Fruit fly (Drosophila melanogaster) whole organism, embryonic: Measurements from ENCODE around the gene TkR86C.
A peak's percentile ranks its signal among the peaks of the same experiment; 100 is the strongest.

ENCODE experiments used
- Atf-2 ChIP-seq: fragments of 200-800 bp; sonication (Bioruptor generic); optimal IDR thresholded peaks from 2 replicates; lab custom pipeline; 2016; ENCODE audit warnings: missing biosample characterization, missing genetic modification characterization
- Awh ChIP-seq: fragments of 200-800 bp; sonication (Bioruptor generic); IDR thresholded peaks from 2 replicates; pipeline ENCODE4, ENCODE4 v1.3.6; 2022; ENCODE audit warnings: missing biosample characterization, missing genetic modification characterization
- BEAF-32 ChIP-seq: fragments of 200-800 bp; sonication (Bioruptor generic); optimal IDR thresholded peaks from 3 replicates; lab custom pipeline; 2017; ENCODE audit warnings: missing biosample characterization, missing genetic modification characterization, mild to moderate bottlenecking, moderate library complexity, missing genetic modification reagents
- Blimp-1 ChIP-seq: fragments of 200-800 bp; sonication (Bioruptor generic); optimal IDR thresholded peaks from 3 replicates; lab custom pipeline; 2018; ENCODE audit warnings: missing biosample characterization, missing genetic modification characterization, mild to moderate bottlenecking, moderate library complexity, missing genetic modification reagents
- Bteb2 ChIP-seq: fragments of 200-800 bp; sonication (Bioruptor generic); optimal IDR thresholded peaks from 2 replicates; lab custom pipeline; 2016; ENCODE audit warnings: missing biosample characterization, missing genetic modification characterization
- C15 ChIP-seq: fragments of 200-800 bp; sonication (Bioruptor generic); IDR thresholded peaks from 3 replicates; pipeline ENCODE4 v1.3.6; 2022; ENCODE audit warnings: missing biosample characterization, missing genetic modification characterization
- CG10431 ChIP-seq: fragments of 200-800 bp; sonication (Bioruptor generic); optimal IDR thresholded peaks from 3 replicates; lab custom pipeline; 2018; ENCODE audit warnings: missing biosample characterization, mild to moderate bottlenecking, missing genetic modification characterization
- CG10543 ChIP-seq: fragments of 200-800 bp; sonication (Bioruptor generic); optimal IDR thresholded peaks from 3 replicates; lab custom pipeline; 2017; ENCODE audit warnings: missing biosample characterization, mild to moderate bottlenecking, missing genetic modification characterization, moderate library complexity
- CG10979 ChIP-seq: fragments of 200-800 bp; sonication (Bioruptor generic); optimal IDR thresholded peaks from 2 replicates; lab custom pipeline; 2018; ENCODE audit warnings: missing biosample characterization, mild to moderate bottlenecking, missing genetic modification characterization, moderate library complexity
- CG11560 ChIP-seq: fragments of 200-800 bp; sonication (Bioruptor generic); IDR thresholded peaks from 3 replicates; pipeline ENCODE4 v1.3.6; 2022; ENCODE audit warnings: missing biosample characterization, missing genetic modification characterization
- CG11695 ChIP-seq: fragments of 200-800 bp; sonication (Bioruptor generic); IDR thresholded peaks from 3 replicates; pipeline ENCODE4 v1.3.6; 2022; ENCODE audit warnings: missing biosample characterization, missing genetic modification characterization
- CG11696 ChIP-seq: fragments of 200-800 bp; sonication (Bioruptor generic); IDR thresholded peaks from 2 replicates; pipeline ENCODE4 v1.3.6; 2022; ENCODE audit warnings: missing biosample characterization, missing genetic modification characterization
- CG13287 ChIP-seq: fragments of 200-800 bp; sonication (Bioruptor generic); IDR thresholded peaks from 2 replicates; pipeline ENCODE4 v1.3.6; 2022; ENCODE audit warnings: missing biosample characterization, missing genetic modification characterization; ENCODE audit not compliant: partially characterized antibody
- CG14050 ChIP-seq: fragments of 200-800 bp; sonication (Bioruptor generic); IDR thresholded peaks from 3 replicates; pipeline ENCODE4 v1.3.6; 2022; ENCODE audit warnings: missing biosample characterization, missing genetic modification characterization
- CG1647 ChIP-seq: fragments of 200-800 bp; sonication (Bioruptor generic); optimal IDR thresholded peaks from 3 replicates; lab custom pipeline; 2016; ENCODE audit warnings: missing biosample characterization, missing genetic modification characterization
- CG1792 ChIP-seq: fragments of 200-800 bp; sonication (Bioruptor generic); optimal IDR thresholded peaks from 2 replicates; lab custom pipeline; 2016; ENCODE audit warnings: missing biosample characterization, missing genetic modification characterization
- CG18262 ChIP-seq: fragments of 200-800 bp; optimal IDR thresholded peaks from 3 replicates; lab custom pipeline; 2019; ENCODE audit warnings: missing biosample characterization, mild to moderate bottlenecking, missing genetic modification characterization, moderate library complexity
- CG31388 ChIP-seq: fragments of 200-800 bp; sonication (Bioruptor generic); optimal IDR thresholded peaks from 2 replicates; lab custom pipeline; 2016; ENCODE audit warnings: missing biosample characterization, missing genetic modification characterization
- CG4282 ChIP-seq: fragments of 200-800 bp; sonication (Bioruptor generic); optimal IDR thresholded peaks from 2 replicates; lab custom pipeline; 2016; ENCODE audit warnings: missing biosample characterization, missing genetic modification characterization
- CG7928 ChIP-seq: fragments of 200-800 bp; sonication (Bioruptor generic); optimal IDR thresholded peaks from 2 replicates; lab custom pipeline; 2017; ENCODE audit warnings: missing biosample characterization, mild to moderate bottlenecking, missing genetic modification characterization
- CG7987 ChIP-seq: fragments of 200-800 bp; sonication (Bioruptor generic); optimal IDR thresholded peaks from 2 replicates; lab custom pipeline; 2018; ENCODE audit warnings: missing biosample characterization, mild to moderate bottlenecking, missing genetic modification characterization, moderate library complexity
- CoRest ChIP-seq: fragments of 200-800 bp; sonication (Bioruptor generic); optimal IDR thresholded peaks from 3 replicates; lab custom pipeline; 2018; ENCODE audit warnings: missing biosample characterization, mild to moderate bottlenecking, missing genetic modification characterization, moderate library complexity
- Dbx ChIP-seq: fragments of 200-800 bp; sonication (Bioruptor generic); IDR thresholded peaks from 3 replicates; pipeline ENCODE4 v1.3.6; 2022; ENCODE audit warnings: missing biosample characterization, missing genetic modification characterization
- Hand ChIP-seq: fragments of 200-800 bp; sonication (Bioruptor generic); optimal IDR thresholded peaks from 2 replicates; lab custom pipeline; 2017; ENCODE audit warnings: mild to moderate bottlenecking, missing biosample characterization, missing genetic modification reagents, missing genetic modification characterization
- HmgZ ChIP-seq: fragments of 200-800 bp; sonication (Bioruptor generic); optimal IDR thresholded peaks from 2 replicates; lab custom pipeline; 2018; ENCODE audit warnings: missing biosample characterization, mild to moderate bottlenecking, missing genetic modification characterization
- Jarid2 ChIP-seq: fragments of 200-800 bp; sonication (Bioruptor generic); optimal IDR thresholded peaks from 3 replicates; lab custom pipeline; 2017; ENCODE audit warnings: mild to moderate bottlenecking, missing biosample characterization, missing genetic modification reagents, missing genetic modification characterization
- Kr ChIP-seq: fragments of 200-800 bp; sonication (Bioruptor generic); optimal IDR thresholded peaks from 2 replicates; lab custom pipeline; 2017; ENCODE audit warnings: missing biosample characterization, mild to moderate bottlenecking, missing genetic modification characterization
- Lim3 ChIP-seq: fragments of 200-800 bp; sonication (Bioruptor generic); IDR thresholded peaks from 2 replicates; pipeline ENCODE4 v1.3.6; 2022; ENCODE audit warnings: missing biosample characterization, missing genetic modification characterization
- MBD-R2 ChIP-seq: fragments of 200-800 bp; sonication (Bioruptor generic); IDR thresholded peaks from 2 replicates; pipeline ENCODE4 v1.3.6; 2022; ENCODE audit warnings: missing biosample characterization, missing genetic modification characterization
- NK7.1 ChIP-seq: fragments of 200-800 bp; sonication (Bioruptor generic); optimal IDR thresholded peaks from 3 replicates; lab custom pipeline; 2016; ENCODE audit warnings: missing biosample characterization, missing genetic modification characterization
- Oli ChIP-seq: fragments of 200-800 bp; sonication (Bioruptor generic); optimal IDR thresholded peaks from 2 replicates; lab custom pipeline; 2018; ENCODE audit warnings: missing biosample characterization, mild to moderate bottlenecking, missing genetic modification characterization, moderate library complexity
- PHDP ChIP-seq: fragments of 200-800 bp; sonication (Bioruptor generic); optimal IDR thresholded peaks from 3 replicates; lab custom pipeline; 2018; ENCODE audit warnings: missing biosample characterization, mild to moderate bottlenecking, missing genetic modification characterization, moderate library complexity
- Poxn ChIP-seq: fragments of 200-800 bp; sonication (Bioruptor generic); IDR thresholded peaks from 2 replicates; pipeline ENCODE4 v1.3.6; 2022; ENCODE audit warnings: missing biosample characterization, missing genetic modification characterization
- Rfx ChIP-seq: fragments of 200-800 bp; sonication (Bioruptor generic); IDR thresholded peaks from 2 replicates; pipeline ENCODE4 v1.3.6; 2022; ENCODE audit warnings: missing biosample characterization, missing genetic modification characterization
- Tbp ChIP-seq: fragments of >200 bp; optimal IDR thresholded peaks from 2 replicates; lab custom pipeline; 2018; ENCODE audit warnings: missing biosample characterization, missing genetic modification characterization
- Trl ChIP-seq, 3 experiments: fragments of >200 bp in 2 of 3; fragments of 200-800 bp in 1 of 3; sonication (Bioruptor generic) in 1 of 3; optimal IDR thresholded peaks; 2 replicates in 1 of 3; 3 replicates in 2 of 3; lab custom pipeline; 2016 to 2017; ENCODE audit warnings: missing biosample characterization in 1 of 3, missing genetic modification characterization in 1 of 3
- ab ChIP-seq: fragments of 200-800 bp; sonication (Bioruptor generic); optimal IDR thresholded peaks from 2 replicates; lab custom pipeline; 2016; ENCODE audit warnings: missing biosample characterization, missing genetic modification characterization
- bowl ChIP-seq: fragments of 200-800 bp; sonication (Bioruptor generic); IDR thresholded peaks from 2 replicates; pipeline ENCODE4 v1.3.6; 2022; ENCODE audit warnings: missing biosample characterization, missing genetic modification characterization
- cas ChIP-seq: fragments of 200-800 bp; sonication (Bioruptor generic); IDR thresholded peaks from 2 replicates; pipeline ENCODE4 v1.3.6; 2022; ENCODE audit warnings: missing biosample characterization, missing genetic modification characterization
- cg ChIP-seq: fragments of 200-800 bp; sonication (Bioruptor generic); optimal IDR thresholded peaks from 3 replicates; lab custom pipeline; 2019; ENCODE audit warnings: missing biosample characterization, mild to moderate bottlenecking, missing genetic modification characterization, moderate library complexity
- emc ChIP-seq: fragments of 200-800 bp; sonication (Bioruptor generic); optimal IDR thresholded peaks from 2 replicates; lab custom pipeline; 2016; ENCODE audit warnings: missing biosample characterization, missing genetic modification characterization
- en ChIP-seq: fragments of 200-800 bp; sonication (Bioruptor generic); optimal IDR thresholded peaks from 2 replicates; lab custom pipeline; 2016; ENCODE audit warnings: missing biosample characterization, missing genetic modification characterization
- fd3F ChIP-seq: fragments of 200-800 bp; sonication (Bioruptor generic); optimal IDR thresholded peaks from 2 replicates; lab custom pipeline; 2018; ENCODE audit warnings: missing biosample characterization, mild to moderate bottlenecking, missing genetic modification characterization, moderate library complexity
- fd96Cb ChIP-seq: fragments of 200-800 bp; sonication (Bioruptor generic); optimal IDR thresholded peaks from 2 replicates; lab custom pipeline; 2018; ENCODE audit warnings: missing biosample characterization, mild to moderate bottlenecking, missing genetic modification characterization, moderate library complexity
- gcm2 ChIP-seq: fragments of 200-800 bp; sonication (Bioruptor generic); optimal IDR thresholded peaks from 2 replicates; lab custom pipeline; 2016; ENCODE audit warnings: missing biosample characterization, missing genetic modification characterization
- grau ChIP-seq: fragments of 200-800 bp; optimal IDR thresholded peaks from 3 replicates; lab custom pipeline; 2019; ENCODE audit warnings: missing biosample characterization, mild to moderate bottlenecking, missing genetic modification characterization, moderate library complexity
- kah ChIP-seq: fragments of 200-800 bp; sonication (Bioruptor generic); optimal IDR thresholded peaks from 2 replicates; lab custom pipeline; 2018; ENCODE audit warnings: missing biosample characterization, mild to moderate bottlenecking, missing genetic modification characterization
- org-1 ChIP-seq: fragments of 200-800 bp; sonication (Bioruptor generic); optimal IDR thresholded peaks from 2 replicates; lab custom pipeline; 2017; ENCODE audit warnings: missing biosample characterization, missing genetic modification characterization
- tgo ChIP-seq: fragments of 200-800 bp; sonication (Bioruptor generic); IDR thresholded peaks from 3 replicates; pipeline ENCODE4 v1.3.6; 2022; ENCODE audit warnings: missing biosample characterization, missing genetic modification characterization
- trem ChIP-seq: fragments of 200-800 bp; optimal IDR thresholded peaks from 3 replicates; lab custom pipeline; 2019; ENCODE audit warnings: missing biosample characterization, mild to moderate bottlenecking, missing genetic modification characterization, moderate library complexity
- ttk ChIP-seq: fragments of 200-800 bp; sonication (Bioruptor generic); IDR thresholded peaks from 2 replicates; pipeline ENCODE4 v2.1.2; 2022; ENCODE audit warnings: missing biosample characterization, missing genetic modification characterization
- zen2 ChIP-seq: fragments of 200-800 bp; sonication (Bioruptor generic); IDR thresholded peaks from 3 replicates; pipeline ENCODE4 v1.3.6; 2022; ENCODE audit warnings: missing biosample characterization, missing genetic modification characterization; ENCODE audit not compliant: partially characterized antibody

TkR86C gene

dm6 chr3R:10788186-10788585 is 37.2 kb upstream of the TkR86C start, which contains the start of the genes Art1 and Mcm5 (continued):
- TF ChIP-seq PHDP (tag; lab: Kevin White, UChicago) (no peak), Poxn (GFP tag; lab: Robert Waterston, UW) (no peak), BEAF-32 (peak; percentile 99), CG11695 (GFP tag; lab: Robert Waterston, UW) (no peak), Trl (optimal IDR thresholded peaks at IDR 0.05; lab: Kevin White, UChicago) (no peak), Trl (GFP tag; optimal IDR thresholded peaks at IDR 0.05; lab: Kevin White, UChicago) (peak; percentile 11), Tbp (no peak), Lim3 (GFP tag; lab: Robert Waterston, UW) (no peak), CoRest (tag; lab: Kevin White, UChicago) (peak; percentile 80), CG13287 (GFP tag; lab: Robert Waterston, UW) (peak; percentile 96), CG11560 (tag; lab: Robert Waterston, UW) (no peak), Blimp-1 (GFP tag; lab: Kevin White, UChicago) (no peak), en (no peak), CG4282 (GFP tag; lab: Kevin White, UChicago) (no peak), ttk (GFP tag; lab: Robert Waterston, UW) (no peak), CG7987 (GFP tag; lab: Kevin White, UChicago) (no peak), zen2 (GFP tag; lab: Robert Waterston, UW) (peak; percentile 75; the same call in 2 of the 3 replicates), Atf-2 (GFP tag; lab: Kevin White, UChicago) (no peak), CG1647 (GFP tag; lab: Kevin White, UChicago) (no peak), CG7928 (no peak), grau (tag; lab: Kevin White, UChicago) (peak; percentile 48), Bteb2 (GFP tag; lab: Kevin White, UChicago) (peak; percentile 50), fd96Cb (tag; lab: Kevin White, UChicago) (no peak), Oli (tag; lab: Kevin White, UChicago) (no peak), Hand (GFP tag; lab: Kevin White, UChicago) (no peak), tgo (no peak), bowl (GFP tag; lab: Robert Waterston, UW) (no peak), CG1792 (GFP tag; lab: Kevin White, UChicago) (peak; percentile 19), Kr (GFP tag; lab: Kevin White, UChicago) (no peak), Rfx (GFP tag; lab: Robert Waterston, UW) (peak; percentile 53), CG18262 (tag; lab: Kevin White, UChicago) (peak; percentile 36), CG10543 (no peak), Dbx (GFP tag; lab: Robert Waterston, UW) (peak; percentile 55; the same call in 1 of the 3 replicates), CG14050 (GFP tag; lab: Robert Waterston, UW) (no peak), HmgZ (tag; lab: Kevin White, UChicago) (peak; percentile 49), org-1 (GFP tag; lab: Kevin White, UChicago) (no peak), MBD-R2 (GFP tag; lab: Robert Waterston, UW) (peak; percentile 72), fd3F (GFP tag; lab: Kevin White, UChicago) (no peak), ab (GFP tag; lab: Kevin White, UChicago) (no peak), NK7.1 (GFP tag; lab: Kevin White, UChicago) (peak; percentile 34), cas (GFP tag; lab: Robert Waterston, UW) (no peak), C15 (GFP tag; lab: Robert Waterston, UW) (no peak), CG31388 (GFP tag; lab: Kevin White, UChicago) (no peak), kah (GFP tag; lab: Kevin White, UChicago) (no peak), gcm2 (no peak), Awh (GFP tag; lab: Robert Waterston, UW) (no peak), CG10979 (tag; lab: Kevin White, UChicago) (peak; percentile 19), Jarid2 (GFP tag; lab: Kevin White, UChicago) (peak; percentile 21), cg (GFP tag; lab: Kevin White, UChicago) (no peak), CG11696 (no peak), CG10431 (no peak), trem (tag; lab: Kevin White, UChicago) (peak; percentile 77), emc (GFP tag; lab: Kevin White, UChicago) (no peak)
